Fruit fly (Drosophila melanogaster) S2 (cell line): ENCODE data around the gene MED1.

Source experiments
- CG8478 ChIP-seq: fragments of >200 bp; optimal IDR thresholded peaks from 2 replicates; lab custom pipeline; 2018
- CTCF ChIP-seq, 2 experiments: fragments of >200 bp; optimal IDR thresholded peaks; 2 replicates each; lab custom pipeline; 2018

dm6 chr3L:21585397-21585796, 48.8 kb downstream of the MED1 start:
- TF ChIP-seq CG8478: no peak
- TF ChIP-seq CTCF (optimal IDR thresholded peaks at IDR 0.05; lab: Kevin White, UChicago): no peak
